Worm (Caenorhabditis elegans) whole organism, L4 larva: Measurements from ENCODE around the gene ZC262.2.

Experiments
- attf-4 ChIP-seq: sonication (generic microtip); optimal IDR thresholded peaks from 3 replicates; lab custom pipeline; 2017; ENCODE audit warnings: missing biosample characterization, missing genetic modification characterization
- madf-5 ChIP-seq, 2 experiments: fragments of 200-800 bp; sonication (Bioruptor generic); IDR thresholded peaks; 2 replicates each; pipeline ENCODE4 v1.3.6; 2022; ENCODE audit warnings: missing compliant biosample characterization in 2 of 2, missing genetic modification characterization in 2 of 2

ZC262.2 gene

ce11 chrIII:8380645-8381044 is 48.8 kb downstream of the ZC262.2 start, which contains the start of gene R05D3.12 (continued):
- TF ChIP-seq attf-4 (tag; lab: Kevin White, UChicago) (no peak), madf-5 (GFP tag; IDR thresholded peaks at IDR 0.05; lab: Robert Waterston, UW) (no peak)
